Worm (Caenorhabditis elegans) whole organism, L4 larva: ENCODE measurements around the gene mam-6.

Experiments used
- Y105C5A.15 ChIP-seq: fragments of 200-800 bp; sonication (Bioruptor generic); IDR thresholded peaks from 2 replicates; pipeline ENCODE4 v1.3.6; 2022; ENCODE audit warnings: missing genetic modification characterization, missing compliant biosample characterization
- ZK546.5 ChIP-seq, 2 experiments: sonication (generic microtip); optimal IDR thresholded peaks; 2 replicates each; lab custom pipeline; 2017; ENCODE audit warnings: missing biosample characterization in 2 of 2, missing genetic modification characterization in 2 of 2
- dmd-9 ChIP-seq: fragments of 200-800 bp; sonication (Bioruptor generic); IDR thresholded peaks from 2 replicates; pipeline ENCODE4 v1.3.6; 2022; ENCODE audit warnings: missing genetic modification reagents, missing genetic modification characterization, missing compliant biosample characterization
- dve-1 ChIP-seq: sonication (generic microtip); optimal IDR thresholded peaks from 2 replicates; lab custom pipeline; 2017; ENCODE audit warnings: antibody characterized with exemption, mild to moderate bottlenecking, missing genetic modification characterization, missing compliant biosample characterization; ENCODE audit not compliant: insufficient read depth
- egl-43 ChIP-seq: fragments of 200-800 bp; sonication (Bioruptor generic); IDR thresholded peaks from 2 replicates; pipeline ENCODE4 v1.3.6; 2022; ENCODE audit warnings: missing genetic modification reagents, missing genetic modification characterization, missing compliant biosample characterization
- lin-1 ChIP-seq: fragments of 200-800 bp; sonication (Bioruptor generic); IDR thresholded peaks from 2 replicates; pipeline ENCODE4 v1.3.6; 2022; ENCODE audit warnings: missing genetic modification reagents, missing genetic modification characterization, missing compliant biosample characterization
- lin-38 ChIP-seq: fragments of 200-800 bp; sonication (Bioruptor generic); IDR thresholded peaks from 2 replicates; pipeline ENCODE4 v1.3.6; 2022; ENCODE audit warnings: missing genetic modification reagents, missing genetic modification characterization, missing compliant biosample characterization
- lin-39 ChIP-seq: fragments of 150-350 bp; optimal IDR thresholded peaks from 2 replicates; lab custom pipeline; 2014; ENCODE audit warnings: missing biosample characterization, missing genetic modification reagents, missing genetic modification characterization
- nhr-10 ChIP-seq: fragments of 150-350 bp; optimal IDR thresholded peaks from 2 replicates; lab custom pipeline; 2014; ENCODE audit warnings: missing biosample characterization, missing genetic modification characterization
- nhr-102 ChIP-seq: sonication (generic microtip); optimal IDR thresholded peaks from 2 replicates; lab custom pipeline; 2016; ENCODE audit warnings: mild to moderate bottlenecking, missing genetic modification characterization, moderate library complexity, missing compliant biosample characterization
- nhr-77 ChIP-seq: fragments of 150-350 bp; optimal IDR thresholded peaks from 2 replicates; lab custom pipeline; 2014; ENCODE audit warnings: missing biosample characterization, missing genetic modification characterization
- saeg-2 ChIP-seq: fragments of 200-800 bp; sonication (Bioruptor generic); IDR thresholded peaks from 2 replicates; pipeline ENCODE4 v1.3.6; 2022; ENCODE audit warnings: missing genetic modification reagents, missing genetic modification characterization, missing compliant biosample characterization

DNA sequence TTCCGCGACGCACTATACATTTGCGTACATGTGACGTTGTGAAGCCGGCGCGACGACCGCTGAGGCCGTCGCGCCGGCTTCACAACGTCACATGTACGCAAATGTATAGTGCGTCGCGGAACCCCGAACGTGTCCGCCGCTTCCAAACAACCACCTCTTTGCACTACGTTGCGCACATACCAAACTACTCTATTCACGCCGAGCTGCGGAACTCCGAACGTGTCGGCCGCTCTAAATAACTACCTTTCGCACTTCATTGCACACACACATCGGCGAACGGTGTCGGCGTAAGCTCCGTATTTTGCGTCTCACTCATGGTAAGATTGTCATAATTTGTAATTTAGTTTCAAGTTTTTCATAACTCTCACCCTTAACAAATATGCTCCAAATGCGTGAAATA is 43.0 kb upstream of the mam-6 start:
- TF ChIP-seq nhr-77 (no peak), nhr-10 (tag; lab: Kevin White, UChicago) (no peak), dmd-9 (no peak), Y105C5A.15 (GFP tag; lab: Robert Waterston, UW) (no peak), ZK546.5 (tag; optimal IDR thresholded peaks at IDR 0.05; lab: Kevin White, UChicago) (no peak), lin-39 (tag; lab: Kevin White, UChicago) (no peak), saeg-2 (GFP tag; lab: Robert Waterston, UW) (no peak), lin-38 (no peak), egl-43 (no peak), lin-1 (GFP tag; lab: Robert Waterston, UW) (no peak), nhr-102 (no peak), dve-1 (tag; lab: Kevin White, UChicago) (no peak)
